Worm (Caenorhabditis elegans): Measurements from ENCODE around the gene W03G11.2.
A peak's percentile ranks its signal among the peaks of the same experiment; 100 is the strongest.

ce11 chrX:12106004-12106403, 2.4 kb downstream of the W03G11.2 start:
- TF ChIP-seq tab-1 (GFP tag; IDR thresholded peaks at IDR 0.05) (no peak; the same call in 1 of the 2 replicates), med-1 (GFP tag; optimal IDR thresholded peaks at IDR 0.05; ENCODE audit: insufficient read depth) (peak; percentile 90), ref-1 (GFP tag; conservative IDR thresholded peaks at IDR 0.05) (peak; percentile 96), klf-2 (GFP tag; conservative IDR thresholded peaks at IDR 0.05) (peak; percentile 98), T22C8.4 (GFP tag; IDR thresholded peaks at IDR 0.05) (peak; percentile 97)

Measured in whole organism, midembryonic.